Worm (Caenorhabditis elegans): ENCODE results near the gene C14C10.1.

- TF ChIP-seq ama-1 (optimal IDR thresholded peaks at IDR 0.05) (no peak), zip-5 (tag; optimal IDR thresholded peaks at IDR 0.05) (no peak), unc-86 (tag; optimal IDR thresholded peaks at IDR 0.05) (no peak), sox-4 (tag; optimal IDR thresholded peaks at IDR 0.05) (no peak), hlh-30 (tag; optimal IDR thresholded peaks at IDR 0.05; ENCODE audit: insufficient read depth) (no peak), ceh-48 (tag; optimal IDR thresholded peaks at IDR 0.05) (no peak), K09A11.1 (tag; optimal IDR thresholded peaks at IDR 0.05; ENCODE audit: insufficient read depth) (no peak), T23F11.4 (GFP tag; optimal IDR thresholded peaks at IDR 0.05) (no peak)
Observed at ce11 chrV:12624371-12624770, 36.2 kb downstream of the C14C10.1 start, which contains the start of gene F56H9.9.

Measured in whole organism, late embryonic.